Fruit fly (Drosophila melanogaster): Measurements from ENCODE around the gene CG14342.

dm6 chr2L:1214465-1214864 is 10.4 kb downstream of the CG14342 start:
- TF ChIP-seq pan (optimal IDR thresholded peaks at IDR 0.05), result no peak
- no peak for TF ChIP-seq CG8478 (optimal IDR thresholded peaks at IDR 0.05)
- TF ChIP-seq psq (optimal IDR thresholded peaks at IDR 0.05), result no peak
- no peak for TF ChIP-seq EcR (GFP tag; optimal IDR thresholded peaks at IDR 0.05)
- TF ChIP-seq usp (GFP tag; optimal IDR thresholded peaks at IDR 0.05), result no peak
- TF ChIP-seq Dll (optimal IDR thresholded peaks at IDR 0.05), result no peak

Data from whole organism.